Fruit fly (Drosophila melanogaster): Measurements from ENCODE around the gene CG9777.

The CG9777 gene

DNA sequence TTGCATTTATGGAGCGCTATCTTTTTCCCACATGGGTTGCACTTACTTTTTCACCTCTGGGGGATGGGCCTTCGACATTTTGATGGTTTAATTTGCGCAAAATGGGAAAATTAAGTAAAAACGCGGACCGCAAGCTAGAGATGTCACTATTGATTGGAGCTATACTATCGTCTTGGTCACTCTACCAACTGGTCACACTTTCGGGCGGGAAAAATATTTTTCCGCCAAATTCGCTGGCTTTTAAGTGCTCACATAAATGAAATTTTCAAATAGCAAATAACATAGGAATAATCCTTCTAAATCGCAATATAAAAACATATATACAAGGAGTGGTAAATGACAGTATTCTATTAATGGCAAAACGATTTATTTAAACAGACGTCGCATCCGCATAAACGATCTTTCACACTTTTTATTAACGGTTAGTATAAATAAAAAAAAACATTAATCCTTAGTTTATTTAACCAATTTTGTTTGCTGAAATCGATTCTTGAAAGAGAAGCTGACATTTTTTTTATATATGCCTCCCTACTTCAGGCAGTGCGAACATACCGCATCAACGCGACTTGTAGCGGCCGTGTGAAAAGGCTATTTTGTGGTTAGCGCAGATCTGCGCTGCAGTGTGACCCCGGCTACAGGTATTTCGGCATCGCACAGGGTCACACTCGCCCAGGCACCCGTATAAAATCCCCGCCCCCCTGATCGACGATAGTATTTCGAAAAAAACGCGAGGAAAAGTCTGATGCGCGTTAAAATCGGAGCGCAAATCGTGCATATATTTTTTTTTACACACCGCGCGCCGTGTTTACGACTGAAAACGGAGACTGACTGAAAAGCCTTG is 8.4 kb upstream of the CG9777 start, which contains the start of the genes SNRPG and mthl1 (continued):
- TF ChIP-seq CG16813 (GFP tag; IDR thresholded peaks at IDR 0.05; ENCODE audit: partially characterized antibody): peak; percentile 66
- TF ChIP-seq Asciz (GFP tag; optimal IDR thresholded peaks at IDR 0.05): no peak
- TF ChIP-seq CG8765 (GFP tag; IDR thresholded peaks at IDR 0.05): peak; percentile 90
- peak; percentile 83 for TF ChIP-seq BEAF-32 (GFP tag; optimal IDR thresholded peaks at IDR 0.05)
- TF ChIP-seq fru (optimal IDR thresholded peaks at IDR 0.05): no peak
- peak; percentile 90 for TF ChIP-seq CG6272 (GFP tag; IDR thresholded peaks at IDR 0.05)
- TF ChIP-seq CG15696 (tag; optimal IDR thresholded peaks at IDR 0.05): peak; percentile 49
- TF ChIP-seq cwo (GFP tag; optimal IDR thresholded peaks at IDR 0.05): peak; percentile 35
- TF ChIP-seq CG17612 (GFP tag; IDR thresholded peaks at IDR 0.05): peak; percentile 85
- peak; percentile 43 for TF ChIP-seq sug (tag; optimal IDR thresholded peaks at IDR 0.05)
- peak; percentile 74 for TF ChIP-seq Scr (GFP tag; IDR thresholded peaks at IDR 0.05; ENCODE audit: partially characterized antibody)
- peak; percentile 91 for TF ChIP-seq ap (GFP tag; IDR thresholded peaks at IDR 0.05)
- TF ChIP-seq pan (optimal IDR thresholded peaks at IDR 0.05): no peak
- peak in 1 of 2 experiments; percentile 95 for TF ChIP-seq pan (GFP tag; optimal IDR thresholded peaks at IDR 0.05 in 1 of 2, IDR thresholded peaks at IDR 0.05 in 1 of 2)
- no peak for TF ChIP-seq CG1832 (GFP tag; optimal IDR thresholded peaks at IDR 0.05)
- TF ChIP-seq slou (GFP tag; optimal IDR thresholded peaks at IDR 0.05): peak; percentile 74
- no peak for TF ChIP-seq Tbp (GFP tag; optimal IDR thresholded peaks at IDR 0.05)
- peak; percentile 72; the same call in 1 of the 2 replicates for TF ChIP-seq bowl (GFP tag; IDR thresholded peaks at IDR 0.05)
- TF ChIP-seq Ada2b (GFP tag; IDR thresholded peaks at IDR 0.05): peak; percentile 84
- peak; percentile 52 for TF ChIP-seq CG11723 (GFP tag; optimal IDR thresholded peaks at IDR 0.05)
- peak; percentile 57 for TF ChIP-seq nmo (GFP tag; optimal IDR thresholded peaks at IDR 0.05)
- no peak for TF ChIP-seq Kr (GFP tag; optimal IDR thresholded peaks at IDR 0.05)
- peak; percentile 85; the same call in 2 of the 3 replicates for TF ChIP-seq CG11560 (tag; IDR thresholded peaks at IDR 0.05)
- peak; percentile 96 for TF ChIP-seq CG14441 (GFP tag; IDR thresholded peaks at IDR 0.05)
- TF ChIP-seq disco-r (GFP tag; optimal IDR thresholded peaks at IDR 0.05): peak; percentile 13
- TF ChIP-seq sens-2 (GFP tag; IDR thresholded peaks at IDR 0.05): peak; percentile 77
- TF ChIP-seq HLH54F (GFP tag; optimal IDR thresholded peaks at IDR 0.05): peak; percentile 89
- TF ChIP-seq CG4424 (GFP tag; optimal IDR thresholded peaks at IDR 0.05): peak; percentile 76
- TF ChIP-seq Trl (optimal IDR thresholded peaks at IDR 0.05): no peak
- TF ChIP-seq Trl (GFP tag; optimal IDR thresholded peaks at IDR 0.05): peak; percentile 71
- peak; percentile 59 for TF ChIP-seq CG18764 (GFP tag; optimal IDR thresholded peaks at IDR 0.05)
- TF ChIP-seq CG8281 (tag; optimal IDR thresholded peaks at IDR 0.05): no peak
- TF ChIP-seq CG16779 (GFP tag; IDR thresholded peaks at IDR 0.05): peak; percentile 81
- peak; percentile 74 for TF ChIP-seq inv (GFP tag; IDR thresholded peaks at IDR 0.05; ENCODE audit: partially characterized antibody)
- no peak for TF ChIP-seq Hey (tag; optimal IDR thresholded peaks at IDR 0.05)
- peak; percentile 3 for TF ChIP-seq CG12744 (GFP tag; optimal IDR thresholded peaks at IDR 0.05)
- TF ChIP-seq H15 (GFP tag; IDR thresholded peaks at IDR 0.05): peak; percentile 91
- peak; percentile 43 for TF ChIP-seq CG3163 (GFP tag; optimal IDR thresholded peaks at IDR 0.05)
- peak; percentile 65 for TF ChIP-seq Poxn (GFP tag; IDR thresholded peaks at IDR 0.05)
- no peak for TF ChIP-seq ash1 (GFP tag; optimal IDR thresholded peaks at IDR 0.05)
- TF ChIP-seq her (GFP tag; optimal IDR thresholded peaks at IDR 0.05): peak; percentile 81
- peak; percentile 46; the same call in 1 of the 2 replicates for TF ChIP-seq ato (GFP tag; IDR thresholded peaks at IDR 0.05; ENCODE audit: partially characterized antibody)
- peak; percentile 64 for TF ChIP-seq bbx (GFP tag; IDR thresholded peaks at IDR 0.05; ENCODE audit: partially characterized antibody)
- TF ChIP-seq CG10462 (GFP tag; optimal IDR thresholded peaks at IDR 0.05): peak; percentile 38
- peak; percentile 94 for TF ChIP-seq E2f1 (GFP tag; IDR thresholded peaks at IDR 0.05)
- TF ChIP-seq CG10543 (GFP tag; optimal IDR thresholded peaks at IDR 0.05): peak; percentile 46
- peak in 1 of 2 experiments; percentile 45 for TF ChIP-seq Eip74EF (GFP tag; optimal IDR thresholded peaks at IDR 0.05)
- TF ChIP-seq knrl (GFP tag; IDR thresholded peaks at IDR 0.05; ENCODE audit: partially characterized antibody): peak; percentile 75
- TF ChIP-seq CG10267 (tag; optimal IDR thresholded peaks at IDR 0.05): peak; percentile 67
